Worm (Caenorhabditis elegans) whole organism, L4 larva: ENCODE data around the gene Y15E3A.5.

Experiments
- D1046.2 ChIP-seq: fragments of 200-800 bp; sonication (Bioruptor generic); IDR thresholded peaks from 2 replicates; pipeline ENCODE4 v1.3.6; 2022; ENCODE audit warnings: missing genetic modification characterization, missing compliant biosample characterization
- F26F4.8 ChIP-seq: fragments of 200-800 bp; sonication (Bioruptor generic); conservative IDR thresholded peaks from 2 replicates; pipeline ENCODE4 v1.3.6; 2022; ENCODE audit warnings: missing genetic modification characterization, missing compliant biosample characterization
- F44E2.7 ChIP-seq: fragments of 200-800 bp; sonication (Bioruptor generic); IDR thresholded peaks from 2 replicates; pipeline ENCODE4 v2.1.2; 2022; ENCODE audit warnings: missing genetic modification characterization, missing compliant biosample characterization
- T20F7.1 ChIP-seq: fragments of 200-800 bp; sonication (Bioruptor generic); optimal IDR thresholded peaks from 2 replicates; lab custom pipeline; 2018; ENCODE audit warnings: mild to moderate bottlenecking, missing genetic modification characterization, missing compliant biosample characterization
- T26A8.4 ChIP-seq: fragments of 200-800 bp; sonication (Bioruptor generic); IDR thresholded peaks from 2 replicates; pipeline ENCODE4 v1.3.6; 2022; ENCODE audit warnings: missing genetic modification characterization, missing compliant biosample characterization
- Y5F2A.4 ChIP-seq: fragments of 200-800 bp; sonication (Bioruptor generic); optimal IDR thresholded peaks from 2 replicates; lab custom pipeline; 2018; ENCODE audit warnings: mild to moderate bottlenecking, missing genetic modification characterization, missing compliant biosample characterization
- ZK337.2 ChIP-seq: fragments of 200-800 bp; sonication (Bioruptor generic); IDR thresholded peaks from 2 replicates; pipeline ENCODE4 v1.3.6; 2022; ENCODE audit warnings: missing genetic modification reagents, missing genetic modification characterization, missing compliant biosample characterization
- aha-1 ChIP-seq: fragments of 150-350 bp; peaks from one replicate; lab custom pipeline; 2014; ENCODE audit warnings: missing biosample characterization, missing genetic modification characterization
- ama-1 ChIP-seq: fragments of 150-350 bp; optimal IDR thresholded peaks from 2 replicates; lab custom pipeline; 2014; ENCODE audit warnings: inconsistent platforms, mixed read lengths
- arid-1 ChIP-seq: fragments of 200-800 bp; sonication (Bioruptor generic); conservative IDR thresholded peaks from 2 replicates; pipeline ENCODE4 v1.3.6; 2022; ENCODE audit warnings: missing genetic modification reagents, missing genetic modification characterization, missing compliant biosample characterization
- ceh-32 ChIP-seq: sonication (generic microtip); optimal IDR thresholded peaks from 2 replicates; lab custom pipeline; 2016; ENCODE audit warnings: mild to moderate bottlenecking, missing genetic modification characterization, missing compliant biosample characterization; ENCODE audit not compliant: poor library complexity
- ceh-62 ChIP-seq: sonication (generic microtip); optimal IDR thresholded peaks from 2 replicates; lab custom pipeline; 2017; ENCODE audit warnings: missing biosample characterization, missing genetic modification characterization
- ceh-82 ChIP-seq: sonication (generic microtip); optimal IDR thresholded peaks from 2 replicates; lab custom pipeline; 2017; ENCODE audit warnings: missing biosample characterization, missing genetic modification characterization
- cey-2 ChIP-seq: sonication (generic microtip); optimal IDR thresholded peaks from 3 replicates; lab custom pipeline; 2017; ENCODE audit warnings: missing genetic modification characterization, mild to moderate bottlenecking, missing compliant biosample characterization, antibody characterized with exemption, borderline replicate concordance; ENCODE audit not compliant: insufficient read depth
- ctbp-1 ChIP-seq: fragments of 200-800 bp; sonication (Bioruptor generic); IDR thresholded peaks from 2 replicates; pipeline ENCODE4 v1.3.6; 2022; ENCODE audit warnings: missing genetic modification reagents, missing genetic modification characterization, missing compliant biosample characterization
- daf-16 ChIP-seq, 3 experiments: sonication (generic microtip); optimal IDR thresholded peaks; 2 replicates each; lab custom pipeline; 2016 to 2017; ENCODE audit warnings: missing genetic modification characterization in 3 of 3, missing genetic modification reagents in 3 of 3, mild to moderate bottlenecking in 2 of 3, missing compliant biosample characterization in 2 of 3, missing biosample characterization in 1 of 3, moderate library complexity in 1 of 3
- daf-8 ChIP-seq: fragments of 200-800 bp; sonication (Bioruptor generic); IDR thresholded peaks from 2 replicates; pipeline ENCODE4 v1.3.6; 2022; ENCODE audit warnings: missing genetic modification characterization, missing compliant biosample characterization
- dmd-8 ChIP-seq: fragments of 200-800 bp; sonication (Bioruptor generic); IDR thresholded peaks from 2 replicates; pipeline ENCODE4 v1.3.6; 2022; ENCODE audit warnings: missing genetic modification characterization, missing compliant biosample characterization
- dmd-9 ChIP-seq: fragments of 200-800 bp; sonication (Bioruptor generic); IDR thresholded peaks from 2 replicates; pipeline ENCODE4 v1.3.6; 2022; ENCODE audit warnings: missing genetic modification reagents, missing genetic modification characterization, missing compliant biosample characterization
- dve-1 ChIP-seq: sonication (generic microtip); optimal IDR thresholded peaks from 2 replicates; lab custom pipeline; 2017; ENCODE audit warnings: antibody characterized with exemption, mild to moderate bottlenecking, missing genetic modification characterization, missing compliant biosample characterization; ENCODE audit not compliant: insufficient read depth
- egl-27 ChIP-seq: sonication (generic microtip); optimal IDR thresholded peaks from 3 replicates; lab custom pipeline; 2017; ENCODE audit warnings: missing biosample characterization, missing genetic modification reagents, missing genetic modification characterization
- egl-43 ChIP-seq: fragments of 200-800 bp; sonication (Bioruptor generic); IDR thresholded peaks from 2 replicates; pipeline ENCODE4 v1.3.6; 2022; ENCODE audit warnings: missing genetic modification reagents, missing genetic modification characterization, missing compliant biosample characterization
- fkh-10 ChIP-seq: fragments of 150-350 bp; optimal IDR thresholded peaks from 2 replicates; lab custom pipeline; 2014; ENCODE audit warnings: missing biosample characterization, missing genetic modification reagents, missing genetic modification characterization
- hif-1 ChIP-seq, 2 experiments: sonication (generic microtip); optimal IDR thresholded peaks; 2 replicates each; lab custom pipeline; 2016 to 2017; ENCODE audit warnings: missing compliant biosample characterization in 2 of 2, missing genetic modification characterization in 2 of 2, missing genetic modification reagents in 2 of 2, missing genotype in 2 of 2, mild to moderate bottlenecking in 1 of 2
- hlh-11 ChIP-seq: fragments of 200-800 bp; sonication (Bioruptor generic); optimal IDR thresholded peaks from 2 replicates; lab custom pipeline; 2018; ENCODE audit warnings: mild to moderate bottlenecking, missing genetic modification characterization, missing compliant biosample characterization
- hlh-30 ChIP-seq: sonication (generic microtip); optimal IDR thresholded peaks from 2 replicates; lab custom pipeline; 2017; ENCODE audit warnings: antibody characterized with exemption, mild to moderate bottlenecking, missing genetic modification characterization, missing compliant biosample characterization; ENCODE audit not compliant: insufficient read depth
- lin-1 ChIP-seq: fragments of 200-800 bp; sonication (Bioruptor generic); IDR thresholded peaks from 2 replicates; pipeline ENCODE4 v1.3.6; 2022; ENCODE audit warnings: missing genetic modification reagents, missing genetic modification characterization, missing compliant biosample characterization
- lin-15B ChIP-seq: fragments of 150-350 bp; sonication (generic microtip); optimal IDR thresholded peaks from 3 replicates; lab custom pipeline; 2014; ENCODE audit warnings: missing biosample characterization, missing genetic modification characterization
- lin-29 ChIP-seq: fragments of 200-800 bp; sonication (Bioruptor generic); IDR thresholded peaks from 2 replicates; pipeline ENCODE4 v1.3.6; 2022; ENCODE audit warnings: missing genetic modification reagents, missing genetic modification characterization, missing compliant biosample characterization
- lin-38 ChIP-seq: fragments of 200-800 bp; sonication (Bioruptor generic); IDR thresholded peaks from 2 replicates; pipeline ENCODE4 v1.3.6; 2022; ENCODE audit warnings: missing genetic modification reagents, missing genetic modification characterization, missing compliant biosample characterization
- madf-9 ChIP-seq: fragments of 200-800 bp; sonication (Bioruptor generic); conservative IDR thresholded peaks from 2 replicates; pipeline ENCODE4 v1.3.6; 2022; ENCODE audit warnings: missing genetic modification reagents, missing genetic modification characterization, missing compliant biosample characterization
- mdl-1 ChIP-seq, 2 experiments: fragments of 150-350 bp in 1 of 2; sonication (generic microtip) in 1 of 2; optimal IDR thresholded peaks; 2 replicates each; lab custom pipeline; 2014 to 2017; ENCODE audit warnings: missing biosample characterization in 2 of 2, missing genetic modification characterization in 2 of 2
- mep-1 ChIP-seq: fragments of 150-350 bp; sonication (generic microtip); optimal IDR thresholded peaks from 3 replicates; lab custom pipeline; 2014; ENCODE audit warnings: missing biosample characterization, missing genetic modification characterization
- mes-2 ChIP-seq: sonication (generic microtip); optimal IDR thresholded peaks from 2 replicates; lab custom pipeline; 2016; ENCODE audit warnings: missing genotype, mild to moderate bottlenecking, missing genetic modification characterization, missing compliant biosample characterization; ENCODE audit not compliant: poor library complexity, severe bottlenecking
- nhr-10 ChIP-seq: fragments of 150-350 bp; optimal IDR thresholded peaks from 2 replicates; lab custom pipeline; 2014; ENCODE audit warnings: missing biosample characterization, missing genetic modification characterization
- nhr-102 ChIP-seq: sonication (generic microtip); optimal IDR thresholded peaks from 2 replicates; lab custom pipeline; 2016; ENCODE audit warnings: mild to moderate bottlenecking, missing genetic modification characterization, moderate library complexity, missing compliant biosample characterization
- nhr-237 ChIP-seq: sonication (generic microtip); optimal IDR thresholded peaks from 2 replicates; lab custom pipeline; 2017; ENCODE audit warnings: missing biosample characterization, missing genetic modification characterization
- nhr-48 ChIP-seq: sonication (generic microtip); optimal IDR thresholded peaks from 2 replicates; lab custom pipeline; 2016; ENCODE audit warnings: mild to moderate bottlenecking, missing genetic modification characterization, missing compliant biosample characterization
- nhr-76 ChIP-seq: fragments of 150-350 bp; optimal IDR thresholded peaks from 2 replicates; lab custom pipeline; 2014; ENCODE audit warnings: missing biosample characterization, missing genetic modification characterization
- pha-4 ChIP-seq, 2 experiments: fragments of 150-350 bp in 1 of 2; fragments of 200-800 bp in 1 of 2; sonication (Bioruptor generic) in 1 of 2; IDR thresholded peaks in 1 of 2; optimal IDR thresholded peaks in 1 of 2; 2 replicates each; pipeline versions ENCODE4 v1.3.6 to Lab custom; 2014 to 2022; ENCODE audit warnings: missing genetic modification characterization in 2 of 2, missing genetic modification reagents in 2 of 2, missing biosample characterization in 1 of 2, missing compliant biosample characterization in 1 of 2
- pqm-1 ChIP-seq: sonication (generic microtip); optimal IDR thresholded peaks from 2 replicates; lab custom pipeline; 2017; ENCODE audit warnings: missing biosample characterization, missing genetic modification characterization
- sdz-12 ChIP-seq: fragments of 200-800 bp; sonication (Bioruptor generic); optimal IDR thresholded peaks from 2 replicates; lab custom pipeline; 2018; ENCODE audit warnings: mild to moderate bottlenecking, missing genetic modification characterization, missing compliant biosample characterization
- set-16 ChIP-seq: fragments of 200-800 bp; sonication (Bioruptor generic); IDR thresholded peaks from 2 replicates; pipeline ENCODE4 v1.3.6; 2022; ENCODE audit warnings: missing genetic modification reagents, missing genetic modification characterization, missing compliant biosample characterization
- skn-1 ChIP-seq: fragments of 150-350 bp; optimal IDR thresholded peaks from 2 replicates; lab custom pipeline; 2014; ENCODE audit warnings: missing biosample characterization, missing genetic modification characterization
- snpc-1.2 ChIP-seq: fragments of 200-800 bp; sonication (Bioruptor generic); IDR thresholded peaks from 2 replicates; pipeline ENCODE4 v1.3.6; 2022; ENCODE audit warnings: missing genetic modification reagents, missing genetic modification characterization, missing compliant biosample characterization
- snpc-4 ChIP-seq: fragments of 150-350 bp; optimal IDR thresholded peaks from 2 replicates; lab custom pipeline; 2014; ENCODE audit warnings: missing biosample characterization, missing genetic modification characterization
- spr-3 ChIP-seq: fragments of 200-800 bp; sonication (Bioruptor generic); optimal IDR thresholded peaks from 2 replicates; lab custom pipeline; 2018; ENCODE audit warnings: mild to moderate bottlenecking, missing genetic modification characterization, missing compliant biosample characterization
- unc-39 ChIP-seq: sonication (generic microtip); optimal IDR thresholded peaks from 2 replicates; lab custom pipeline; 2017; ENCODE audit warnings: missing biosample characterization, missing genetic modification characterization
- zfp-2 ChIP-seq: sonication (generic microtip); optimal IDR thresholded peaks from 2 replicates; lab custom pipeline; 2016; ENCODE audit warnings: mild to moderate bottlenecking, missing genetic modification characterization, missing compliant biosample characterization

Y15E3A.5 gene

ce11 chrX:15362152-15362922, 22.0 kb downstream of the Y15E3A.5 start (continued):
- TF ChIP-seq aha-1 (no peak), ama-1 (lab: Kevin White, UChicago) (no peak), nhr-102 (no peak), mes-2 (tag; lab: Kevin White, UChicago) (no peak), lin-38 (GFP tag; lab: Robert Waterston, UW) (no peak), daf-8 (GFP tag; lab: Robert Waterston, UW) (no peak), lin-1 (GFP tag; lab: Robert Waterston, UW) (no peak), dmd-9 (no peak), ceh-62 (tag; lab: Kevin White, UChicago) (no peak), dmd-8 (GFP tag; lab: Robert Waterston, UW) (no peak), dve-1 (tag; lab: Kevin White, UChicago) (no peak), F26F4.8 (GFP tag; lab: Robert Waterston, UW) (no peak), ceh-32 (tag; lab: Kevin White, UChicago) (no peak), skn-1 (no peak), egl-27 (tag; lab: Kevin White, UChicago) (no peak), pha-4 (GFP tag; IDR thresholded peaks at IDR 0.05; lab: Robert Waterston, UW) (no peak), pha-4 (tag; optimal IDR thresholded peaks at IDR 0.05; lab: Kevin White, UChicago) (no peak), sdz-12 (no peak), madf-9 (GFP tag; lab: Robert Waterston, UW) (no peak), hif-1 (tag; optimal IDR thresholded peaks at IDR 0.05; lab: Kevin White, UChicago) (no peak), mdl-1 (tag; optimal IDR thresholded peaks at IDR 0.05; lab: Kevin White, UChicago) (no peak), nhr-48 (tag; lab: Kevin White, UChicago) (no peak), fkh-10 (GFP tag; lab: Kevin White, UChicago) (no peak), T26A8.4 (GFP tag; lab: Robert Waterston, UW) (no peak), egl-43 (GFP tag; lab: Robert Waterston, UW) (0 out of 2 replicates have a peak, but pooled peaks have one; percentile 45), ctbp-1 (no peak), mep-1 (no peak), lin-15B (tag; lab: Kevin White, UChicago) (no peak), ceh-82 (tag; lab: Kevin White, UChicago) (no peak), Y5F2A.4 (no peak), zfp-2 (tag; lab: Kevin White, UChicago) (no peak), set-16 (GFP tag; lab: Robert Waterston, UW) (peak; percentile 75), snpc-1.2 (GFP tag; lab: Robert Waterston, UW) (no peak), unc-39 (tag; lab: Kevin White, UChicago) (no peak), hlh-30 (no peak), cey-2 (tag; lab: Kevin White, UChicago) (no peak), D1046.2 (GFP tag; lab: Robert Waterston, UW) (0 out of 2 replicates have a peak, but pooled peaks have one; percentile 56), nhr-76 (tag; lab: Kevin White, UChicago) (no peak), ZK337.2 (GFP tag; lab: Robert Waterston, UW) (no peak), F44E2.7 (GFP tag; lab: Robert Waterston, UW) (no peak)

- TF ChIP-seq madf-9 (GFP tag; lab: Robert Waterston, UW) (no peak), spr-3 (GFP tag; lab: Kevin White, UChicago) (no peak), hlh-11 (tag; lab: Kevin White, UChicago) (peak; percentile 93), ama-1 (lab: Kevin White, UChicago) (no peak), nhr-10 (tag; lab: Kevin White, UChicago) (peak; percentile 17), nhr-76 (tag; lab: Kevin White, UChicago) (no peak), daf-16 (GFP tag; optimal IDR thresholded peaks at IDR 0.05; lab: Kevin White, UChicago) (peak in 1 of 2 experiments; percentile 22), daf-16 (tag; optimal IDR thresholded peaks at IDR 0.05; lab: Kevin White, UChicago) (no peak), arid-1 (GFP tag; lab: Robert Waterston, UW) (no peak), ctbp-1 (no peak; the same call in 1 of the 2 replicates), lin-29 (peak; percentile 49; the same call in 1 of the 2 replicates), nhr-237 (tag; lab: Kevin White, UChicago) (no peak), sdz-12 (no peak), pqm-1 (tag; lab: Kevin White, UChicago) (no peak), snpc-4 (tag; lab: Kevin White, UChicago) (no peak), T20F7.1 (GFP tag; lab: Kevin White, UChicago) (no peak)
These were observed 24.9 kb downstream of the Y15E3A.5 start for ce11 chrX:15365235-15365634.
